Fruit fly (Drosophila melanogaster) whole organism, embryonic: ENCODE data around the gene Nup98-96.
A peak's percentile ranks its signal among the peaks of the same experiment; 100 is the strongest.

Source experiments
- CG10959 ChIP-seq: fragments of 200-800 bp; sonication (Bioruptor generic); IDR thresholded peaks from 2 replicates; pipeline ENCODE4 v1.3.6; 2022; ENCODE audit warnings: missing biosample characterization, missing genetic modification characterization
- CG12659 ChIP-seq: fragments of 200-800 bp; sonication (Bioruptor generic); optimal IDR thresholded peaks from 3 replicates; lab custom pipeline; 2017; ENCODE audit warnings: mild to moderate bottlenecking, missing biosample characterization, missing genetic modification reagents, missing genetic modification characterization
- CG13123 ChIP-seq: fragments of 200-800 bp; sonication (Bioruptor generic); optimal IDR thresholded peaks from 2 replicates; lab custom pipeline; 2016; ENCODE audit warnings: missing biosample characterization, missing genetic modification characterization
- CG16813 ChIP-seq: fragments of 200-800 bp; sonication (Bioruptor generic); IDR thresholded peaks from 3 replicates; pipeline ENCODE4 v1.3.6; 2022; ENCODE audit warnings: missing biosample characterization, missing genetic modification characterization; ENCODE audit not compliant: partially characterized antibody
- CG17186 ChIP-seq: fragments of 200-800 bp; sonication (Bioruptor generic); optimal IDR thresholded peaks from 3 replicates; lab custom pipeline; 2017; ENCODE audit warnings: missing biosample characterization, missing genetic modification reagents, missing genetic modification characterization
- CG17328 ChIP-seq: fragments of 200-800 bp; sonication (Bioruptor generic); IDR thresholded peaks from 2 replicates; pipeline ENCODE4 v1.3.6; 2022; ENCODE audit warnings: missing biosample characterization, missing genetic modification characterization
- CG17361 ChIP-seq: fragments of 200-800 bp; sonication (Bioruptor generic); IDR thresholded peaks from 3 replicates; pipeline ENCODE4 v1.3.6; 2022; ENCODE audit warnings: missing biosample characterization, missing genetic modification characterization
- CG1792 ChIP-seq: fragments of 200-800 bp; sonication (Bioruptor generic); optimal IDR thresholded peaks from 2 replicates; lab custom pipeline; 2016; ENCODE audit warnings: missing biosample characterization, missing genetic modification characterization
- CG18262 ChIP-seq: fragments of 200-800 bp; optimal IDR thresholded peaks from 3 replicates; lab custom pipeline; 2019; ENCODE audit warnings: missing biosample characterization, mild to moderate bottlenecking, missing genetic modification characterization, moderate library complexity
- CG18476 ChIP-seq: fragments of 200-800 bp; sonication (Bioruptor generic); optimal IDR thresholded peaks from 2 replicates; lab custom pipeline; 2016; ENCODE audit warnings: missing biosample characterization, mild to moderate bottlenecking, missing genetic modification characterization
- CG18764 ChIP-seq: fragments of 200-800 bp; sonication (Bioruptor generic); optimal IDR thresholded peaks from 3 replicates; lab custom pipeline; 2016; ENCODE audit warnings: missing biosample characterization, missing genetic modification characterization
- CG2202 ChIP-seq: fragments of 200-800 bp; sonication (Bioruptor generic); optimal IDR thresholded peaks from 2 replicates; lab custom pipeline; 2018; ENCODE audit warnings: missing biosample characterization, mild to moderate bottlenecking, missing genetic modification characterization
- CG2875 ChIP-seq: fragments of 200-800 bp; sonication (Bioruptor generic); optimal IDR thresholded peaks from 2 replicates; lab custom pipeline; 2017; ENCODE audit warnings: missing biosample characterization, mild to moderate bottlenecking, missing genetic modification characterization, missing genetic modification reagents
- CG33557 ChIP-seq: fragments of 200-800 bp; sonication (Bioruptor generic); optimal IDR thresholded peaks from 2 replicates; lab custom pipeline; 2019; ENCODE audit warnings: missing biosample characterization, mild to moderate bottlenecking, missing genetic modification characterization, moderate library complexity
- CG4617 ChIP-seq: fragments of 200-800 bp; sonication (Bioruptor generic); optimal IDR thresholded peaks from 3 replicates; lab custom pipeline; 2016; ENCODE audit warnings: missing biosample characterization, missing genetic modification characterization, borderline replicate concordance
- CG4820 ChIP-seq: fragments of 200-800 bp; sonication (Bioruptor generic); optimal IDR thresholded peaks from 3 replicates; lab custom pipeline; 2016; ENCODE audit warnings: missing biosample characterization, missing genetic modification characterization
- CG7271 ChIP-seq: fragments of 200-800 bp; sonication (Bioruptor generic); optimal IDR thresholded peaks from 2 replicates; lab custom pipeline; 2018; ENCODE audit warnings: missing biosample characterization, mild to moderate bottlenecking, missing genetic modification characterization, moderate library complexity
- CG7839 ChIP-seq: fragments of 200-800 bp; sonication (Bioruptor generic); optimal IDR thresholded peaks from 3 replicates; lab custom pipeline; 2018; ENCODE audit warnings: missing biosample characterization, mild to moderate bottlenecking, missing genetic modification characterization, moderate library complexity
- D19A ChIP-seq: fragments of 200-800 bp; optimal IDR thresholded peaks from 3 replicates; lab custom pipeline; 2019; ENCODE audit warnings: missing biosample characterization, mild to moderate bottlenecking, missing genetic modification characterization, moderate library complexity
- Dbx ChIP-seq: fragments of 200-800 bp; sonication (Bioruptor generic); IDR thresholded peaks from 3 replicates; pipeline ENCODE4 v1.3.6; 2022; ENCODE audit warnings: missing biosample characterization, missing genetic modification characterization
- Dek ChIP-seq: fragments of 200-800 bp; sonication (Bioruptor generic); optimal IDR thresholded peaks from 3 replicates; lab custom pipeline; 2019; ENCODE audit warnings: missing biosample characterization, mild to moderate bottlenecking, missing genetic modification characterization, moderate library complexity
- Dref ChIP-seq: fragments of 200-800 bp; sonication (Bioruptor generic); IDR thresholded peaks from 2 replicates; pipeline ENCODE4 v1.3.6; 2022; ENCODE audit warnings: missing biosample characterization, missing genetic modification characterization
- Ets97D ChIP-seq: fragments of 200-800 bp; sonication (Bioruptor generic); optimal IDR thresholded peaks from 3 replicates; lab custom pipeline; 2016; ENCODE audit warnings: missing biosample characterization, missing genetic modification characterization
- Gug ChIP-seq: fragments of 200-800 bp; sonication (Bioruptor generic); IDR thresholded peaks from 4 replicates; pipeline ENCODE4 v1.3.6; 2022; ENCODE audit warnings: missing biosample characterization, missing genetic modification characterization
- HLH54F ChIP-seq: fragments of 200-800 bp; sonication (Bioruptor generic); optimal IDR thresholded peaks from 3 replicates; lab custom pipeline; 2016; ENCODE audit warnings: missing biosample characterization, missing genetic modification characterization
- HLHmδ ChIP-seq: fragments of 200-800 bp; sonication (Bioruptor generic); optimal IDR thresholded peaks from 2 replicates; lab custom pipeline; 2018; ENCODE audit warnings: missing biosample characterization, mild to moderate bottlenecking, missing genetic modification characterization, moderate library complexity
- Hand ChIP-seq: fragments of 200-800 bp; sonication (Bioruptor generic); optimal IDR thresholded peaks from 2 replicates; lab custom pipeline; 2017; ENCODE audit warnings: mild to moderate bottlenecking, missing biosample characterization, missing genetic modification reagents, missing genetic modification characterization
- NfI ChIP-seq: fragments of 200-800 bp; sonication (Bioruptor generic); optimal IDR thresholded peaks from 3 replicates; lab custom pipeline; 2018; ENCODE audit warnings: missing biosample characterization, mild to moderate bottlenecking, missing genetic modification characterization, moderate library complexity
- Ravus ChIP-seq: fragments of 200-800 bp; sonication (Bioruptor generic); IDR thresholded peaks from 2 replicates; pipeline ENCODE4 v1.3.6; 2022; ENCODE audit warnings: missing biosample characterization, missing genetic modification characterization
- Rfx ChIP-seq: fragments of 200-800 bp; sonication (Bioruptor generic); IDR thresholded peaks from 2 replicates; pipeline ENCODE4 v1.3.6; 2022; ENCODE audit warnings: missing biosample characterization, missing genetic modification characterization
- Sry-δ ChIP-seq: fragments of 200-800 bp; sonication (Bioruptor generic); optimal IDR thresholded peaks from 2 replicates; lab custom pipeline; 2016; ENCODE audit warnings: missing biosample characterization, missing genetic modification characterization
- TFAM ChIP-seq: fragments of 200-800 bp; sonication (Bioruptor generic); optimal IDR thresholded peaks from 2 replicates; lab custom pipeline; 2017; ENCODE audit warnings: missing biosample characterization, missing genetic modification characterization, inconsistent platforms
- Usf ChIP-seq: fragments of 200-800 bp; sonication (Bioruptor generic); optimal IDR thresholded peaks from 2 replicates; lab custom pipeline; 2017; ENCODE audit warnings: missing genotype, missing biosample characterization, missing genetic modification characterization
- YL-1 ChIP-seq: fragments of 200-800 bp; sonication (Bioruptor generic); optimal IDR thresholded peaks from 3 replicates; lab custom pipeline; 2017; ENCODE audit warnings: missing biosample characterization, mild to moderate bottlenecking, missing genetic modification characterization
- ara ChIP-seq: fragments of 200-800 bp; sonication (Bioruptor generic); IDR thresholded peaks from 2 replicates; pipeline ENCODE4 v1.3.6; 2022; ENCODE audit warnings: missing biosample characterization, missing genetic modification characterization
- ase ChIP-seq: fragments of 200-800 bp; sonication (Bioruptor generic); IDR thresholded peaks from 3 replicates; pipeline ENCODE4 v1.3.6; 2022; ENCODE audit warnings: missing biosample characterization, missing genetic modification characterization
- ash1 ChIP-seq: fragments of 200-800 bp; sonication (Bioruptor generic); optimal IDR thresholded peaks from 2 replicates; lab custom pipeline; 2018; ENCODE audit warnings: missing biosample characterization, mild to moderate bottlenecking, missing genetic modification characterization
- bab2 ChIP-seq: fragments of 200-800 bp; sonication (Bioruptor generic); optimal IDR thresholded peaks from 2 replicates; lab custom pipeline; 2016; ENCODE audit warnings: missing biosample characterization, missing genetic modification characterization
- cwo ChIP-seq: fragments of 200-800 bp; sonication (Bioruptor generic); optimal IDR thresholded peaks from 3 replicates; lab custom pipeline; 2017; ENCODE audit warnings: missing biosample characterization, missing genetic modification characterization, mild to moderate bottlenecking, moderate library complexity, missing genetic modification reagents
- ems ChIP-seq: fragments of 200-800 bp; sonication (Bioruptor generic); optimal IDR thresholded peaks from 3 replicates; lab custom pipeline; 2016; ENCODE audit warnings: missing biosample characterization, missing genetic modification characterization
- nom ChIP-seq: fragments of 200-800 bp; sonication (Bioruptor generic); optimal IDR thresholded peaks from 2 replicates; lab custom pipeline; 2017; ENCODE audit warnings: missing biosample characterization, missing genetic modification characterization, mild to moderate bottlenecking, moderate library complexity, missing genetic modification reagents
- pho ChIP-seq: fragments of 200-800 bp; sonication (Bioruptor generic); optimal IDR thresholded peaks from 2 replicates; lab custom pipeline; 2016; ENCODE audit warnings: missing biosample characterization, missing genetic modification characterization
- pita ChIP-seq: fragments of 200-800 bp; sonication (Bioruptor generic); optimal IDR thresholded peaks from 2 replicates; lab custom pipeline; 2017; ENCODE audit warnings: missing biosample characterization, mild to moderate bottlenecking, missing genetic modification characterization
- prd ChIP-seq, 3 experiments: fragments of >200 bp in 2 of 3; fragments of 200-800 bp in 1 of 3; sonication (Bioruptor generic) in 1 of 3; optimal IDR thresholded peaks in 2 of 3; IDR thresholded peaks in 1 of 3; 2 replicates in 2 of 3; 3 replicates in 1 of 3; pipeline versions ENCODE4 v1.3.6 to Lab custom; 2017 to 2022; ENCODE audit warnings: missing biosample characterization in 1 of 3, missing genetic modification characterization in 1 of 3
- pum ChIP-seq: fragments of 200-800 bp; sonication (Bioruptor generic); optimal IDR thresholded peaks from 2 replicates; lab custom pipeline; 2016; ENCODE audit warnings: missing biosample characterization, missing genetic modification characterization
- pzg ChIP-seq: fragments of 200-800 bp; sonication (Bioruptor generic); optimal IDR thresholded peaks from 3 replicates; lab custom pipeline; 2018; ENCODE audit warnings: missing biosample characterization, mild to moderate bottlenecking, missing genetic modification characterization, moderate library complexity
- slp2 ChIP-seq: fragments of 200-800 bp; sonication (Bioruptor generic); optimal IDR thresholded peaks from 2 replicates; lab custom pipeline; 2016; ENCODE audit warnings: missing biosample characterization, missing genetic modification characterization
- twi ChIP-seq: fragments of 200-800 bp; optimal IDR thresholded peaks from 2 replicates; lab custom pipeline; 2019; ENCODE audit warnings: missing biosample characterization, mild to moderate bottlenecking, missing genetic modification characterization, moderate library complexity
- tx ChIP-seq: fragments of 200-800 bp; sonication (Bioruptor generic); optimal IDR thresholded peaks from 2 replicates; lab custom pipeline; 2016; ENCODE audit warnings: missing biosample characterization, missing genetic modification characterization
- wor ChIP-seq: fragments of 200-800 bp; sonication (Bioruptor generic); IDR thresholded peaks from 2 replicates; pipeline ENCODE4 v1.3.6; 2022; ENCODE audit warnings: missing biosample characterization, missing genetic modification characterization

The Nup98-96 gene

DNA sequence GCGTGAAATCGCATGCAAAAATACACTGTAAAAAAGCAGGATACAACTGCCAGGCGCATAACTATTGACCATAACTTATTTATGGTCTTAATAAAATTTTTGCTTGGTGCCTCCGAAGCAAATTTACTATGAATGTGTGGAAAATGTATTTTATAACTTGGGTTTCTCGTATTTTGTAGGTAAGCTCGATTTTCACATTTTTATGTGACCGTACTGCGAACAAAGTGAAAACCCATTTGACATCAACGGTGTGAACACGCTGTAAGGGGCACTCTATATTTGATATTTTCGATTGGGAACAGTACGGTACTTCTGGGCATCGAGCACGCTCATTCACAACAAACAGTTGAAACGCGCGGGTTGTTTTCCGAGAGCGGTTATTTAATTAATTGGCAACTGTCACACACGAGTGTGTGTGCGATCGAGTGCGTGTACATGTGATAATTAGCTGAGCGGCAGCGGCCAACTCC, at the start of gene Nup98-96, which contains the start of gene mbc (continued):
- TF ChIP-seq pita (GFP tag; lab: Kevin White, UChicago) (no peak), CG17361 (GFP tag; lab: Robert Waterston, UW) (peak; percentile 88), CG4820 (GFP tag; lab: Kevin White, UChicago) (peak; percentile 88), CG16813 (GFP tag; lab: Robert Waterston, UW) (no peak; the same call in 2 of the 3 replicates), prd (optimal IDR thresholded peaks at IDR 0.05; lab: Kevin White, UChicago) (no peak), prd (GFP tag; IDR thresholded peaks at IDR 0.05; lab: Robert Waterston, UW) (peak; percentile 92), Rfx (GFP tag; lab: Robert Waterston, UW) (peak; percentile 91), CG13123 (GFP tag; lab: Kevin White, UChicago) (peak; percentile 34), ara (peak; percentile 78), Dref (GFP tag; lab: Robert Waterston, UW) (peak; percentile 44), Dbx (GFP tag; lab: Robert Waterston, UW) (peak; percentile 89), CG4617 (peak; percentile 95), cwo (GFP tag; lab: Kevin White, UChicago) (peak; percentile 43), D19A (tag; lab: Kevin White, UChicago) (peak; percentile 68), TFAM (GFP tag; lab: Kevin White, UChicago) (peak; percentile 50), CG7839 (tag; lab: Kevin White, UChicago) (peak; percentile 86), Ets97D (GFP tag; lab: Kevin White, UChicago) (peak; percentile 89), pho (GFP tag; lab: Kevin White, UChicago) (peak; percentile 95), CG10959 (GFP tag; lab: Robert Waterston, UW) (peak; percentile 73), nom (peak; percentile 75), pzg (GFP tag; lab: Kevin White, UChicago) (peak; percentile 94), ems (GFP tag; lab: Kevin White, UChicago) (peak; percentile 83), CG2202 (tag; lab: Kevin White, UChicago) (peak; percentile 57), Usf (GFP tag; lab: Kevin White, UChicago) (peak; percentile 82), CG17328 (peak; percentile 84), Ravus (GFP tag; lab: Robert Waterston, UW) (peak; percentile 20; the same call in 1 of the 2 replicates), Hand (GFP tag; lab: Kevin White, UChicago) (peak; percentile 19), slp2 (GFP tag; lab: Kevin White, UChicago) (peak; percentile 90), CG2875 (GFP tag; lab: Kevin White, UChicago) (peak; percentile 38), Dek (tag; lab: Kevin White, UChicago) (peak; percentile 82), CG17186 (GFP tag; lab: Kevin White, UChicago) (peak; percentile 85), CG7271 (no peak), CG18262 (peak; percentile 78), YL-1 (GFP tag; lab: Kevin White, UChicago) (peak; percentile 93), bab2 (GFP tag; lab: Kevin White, UChicago) (peak; percentile 90), twi (peak; percentile 74), HLHmδ (GFP tag; lab: Kevin White, UChicago) (peak; percentile 90), NfI (peak; percentile 79), CG18476 (GFP tag; lab: Kevin White, UChicago) (peak; percentile 86), CG1792 (GFP tag; lab: Kevin White, UChicago) (peak; percentile 88), CG18764 (GFP tag; lab: Kevin White, UChicago) (peak; percentile 73), Gug (GFP tag; lab: Robert Waterston, UW) (peak; percentile 93), CG12659 (GFP tag; lab: Kevin White, UChicago) (peak; percentile 90), pum (peak; percentile 95), ase (GFP tag; lab: Robert Waterston, UW) (peak; percentile 73), wor (GFP tag; lab: Robert Waterston, UW) (peak; percentile 61), Sry-δ (GFP tag; lab: Kevin White, UChicago) (peak; percentile 78), CG33557 (peak; percentile 63), ash1 (peak; percentile 8), tx (GFP tag; lab: Kevin White, UChicago) (peak; percentile 91), HLH54F (GFP tag; lab: Kevin White, UChicago) (peak; percentile 95)
